Worm (Caenorhabditis elegans): ENCODE measurements around the gene kcc-1.

- no peak for TF ChIP-seq Y53G8AR.9 (GFP tag; conservative IDR thresholded peaks at IDR 0.05)
- TF ChIP-seq zim-3 (tag; optimal IDR thresholded peaks at IDR 0.05): no peak
- TF ChIP-seq nfyb-1 (GFP tag; IDR thresholded peaks at IDR 0.05): no peak
- no peak for TF ChIP-seq unc-62 (GFP tag; optimal IDR thresholded peaks at IDR 0.05)
- TF ChIP-seq unc-130 (GFP tag; optimal IDR thresholded peaks at IDR 0.05): no peak
- TF ChIP-seq ceh-100 (GFP tag; IDR thresholded peaks at IDR 0.05): no peak
- no peak for TF ChIP-seq F55B11.4 (tag; optimal IDR thresholded peaks at IDR 0.05; ENCODE audit: borderline replicate concordance, insufficient read depth)
- TF ChIP-seq pha-4 (tag; optimal IDR thresholded peaks at IDR 0.05): no peak
- TF ChIP-seq gei-17 (GFP tag; optimal IDR thresholded peaks at IDR 0.05): no peak
- TF ChIP-seq mes-4 (tag; optimal IDR thresholded peaks at IDR 0.05): no peak
- TF ChIP-seq dox-1 (GFP tag; IDR thresholded peaks at IDR 0.05): no peak
- TF ChIP-seq tbx-9 (tag; optimal IDR thresholded peaks at IDR 0.05; ENCODE audit: borderline replicate concordance): no peak
- TF ChIP-seq die-1 (tag; optimal IDR thresholded peaks at IDR 0.05): no peak
- no peak for TF ChIP-seq lin-54 (GFP tag; optimal IDR thresholded peaks at IDR 0.05)
Observed at ce11 chrIV:7188030-7188429, 18.0 kb upstream of the kcc-1 start, which contains the start of gene C42D4.13.
